Worm (Caenorhabditis elegans) whole organism, mixed stage, embryonic: ENCODE measurements around the gene T26A8.3.
"Not testable (repeated sequence)": the region's sequence is repeated elsewhere in the genome, so short reads cannot be mapped to it uniquely, and the experiment has no call there.

Experiments used
- M03D4.4 ChIP-seq: sonication (generic microtip); optimal IDR thresholded peaks from 2 replicates; lab custom pipeline; 2017; ENCODE audit warnings: mild to moderate bottlenecking, missing genetic modification characterization, missing compliant biosample characterization
- bed-3 ChIP-seq: fragments of 200-800 bp; sonication (Bioruptor generic); optimal IDR thresholded peaks from 3 replicates; lab custom pipeline; 2018; ENCODE audit warnings: mild to moderate bottlenecking, missing genetic modification characterization, moderate library complexity, missing compliant biosample characterization
- blmp-1 ChIP-seq: fragments of 150-350 bp; optimal IDR thresholded peaks from 2 replicates; lab custom pipeline; 2014; ENCODE audit warnings: missing biosample characterization, missing genetic modification characterization
- ceh-39 ChIP-seq: fragments of 150-350 bp; optimal IDR thresholded peaks from 2 replicates; lab custom pipeline; 2014; ENCODE audit warnings: missing biosample characterization, missing genetic modification characterization
- ceh-43 ChIP-seq: fragments of 200-800 bp; sonication (Bioruptor generic); optimal IDR thresholded peaks from 2 replicates; lab custom pipeline; 2018; ENCODE audit warnings: mild to moderate bottlenecking, missing genetic modification characterization, moderate library complexity, missing compliant biosample characterization
- ceh-83 ChIP-seq: fragments of 200-800 bp; sonication (Bioruptor generic); optimal IDR thresholded peaks from 2 replicates; lab custom pipeline; 2018; ENCODE audit warnings: mild to moderate bottlenecking, missing genetic modification characterization, missing compliant biosample characterization
- ces-1 ChIP-seq: fragments of 150-350 bp; optimal IDR thresholded peaks from 2 replicates; lab custom pipeline; 2014; ENCODE audit warnings: missing biosample characterization, missing genetic modification reagents, missing genetic modification characterization
- cnd-1 ChIP-seq: fragments of 200-800 bp; sonication (Bioruptor generic); optimal IDR thresholded peaks from 2 replicates; lab custom pipeline; 2018; ENCODE audit warnings: mild to moderate bottlenecking, missing genetic modification characterization, missing compliant biosample characterization
- drap-1 ChIP-seq: fragments of 200-800 bp; sonication (Bioruptor generic); optimal IDR thresholded peaks from 3 replicates; lab custom pipeline; 2018; ENCODE audit warnings: mild to moderate bottlenecking, missing genetic modification characterization, missing compliant biosample characterization
- elt-1 ChIP-seq: sonication (generic microtip); optimal IDR thresholded peaks from 2 replicates; lab custom pipeline; 2017; ENCODE audit warnings: missing genetic modification characterization, mild to moderate bottlenecking, missing compliant biosample characterization, antibody characterized with exemption, moderate library complexity, borderline replicate concordance; ENCODE audit not compliant: insufficient read depth
- elt-3 ChIP-seq: fragments of 150-350 bp; optimal IDR thresholded peaks from 2 replicates; lab custom pipeline; 2014; ENCODE audit warnings: missing biosample characterization, missing genetic modification characterization
- flh-1 ChIP-seq: fragments of 200-800 bp; sonication (Bioruptor generic); optimal IDR thresholded peaks from 2 replicates; lab custom pipeline; 2018; ENCODE audit warnings: mild to moderate bottlenecking, missing genetic modification characterization, moderate library complexity, missing compliant biosample characterization
- ham-2 ChIP-seq: fragments of 200-800 bp; sonication (Bioruptor generic); optimal IDR thresholded peaks from 2 replicates; lab custom pipeline; 2018; ENCODE audit warnings: mild to moderate bottlenecking, missing genetic modification characterization, missing compliant biosample characterization
- lin-32 ChIP-seq: fragments of 200-800 bp; sonication (Bioruptor generic); optimal IDR thresholded peaks from 2 replicates; lab custom pipeline; 2018; ENCODE audit warnings: mild to moderate bottlenecking, missing genetic modification characterization, missing compliant biosample characterization
- mab-5 ChIP-seq: fragments of 150-350 bp; optimal IDR thresholded peaks from 2 replicates; lab custom pipeline; 2014; ENCODE audit warnings: missing biosample characterization, missing genetic modification characterization
- mep-1 ChIP-seq: fragments of 150-350 bp; optimal IDR thresholded peaks from 2 replicates; lab custom pipeline; 2017; ENCODE audit warnings: missing biosample characterization, missing genetic modification reagents, missing genetic modification characterization, inconsistent platforms
- mls-2 ChIP-seq: sonication (generic microtip); optimal IDR thresholded peaks from 2 replicates; lab custom pipeline; 2016; ENCODE audit warnings: mild to moderate bottlenecking, missing genetic modification characterization, moderate library complexity, missing compliant biosample characterization
- nhr-12 ChIP-seq: fragments of 150-350 bp; optimal IDR thresholded peaks from 2 replicates; lab custom pipeline; 2014; ENCODE audit warnings: missing biosample characterization, missing genetic modification characterization
- nhr-237 ChIP-seq: fragments of 150-350 bp; optimal IDR thresholded peaks from 2 replicates; lab custom pipeline; 2014; ENCODE audit warnings: missing biosample characterization, missing genetic modification characterization
- nhr-28 ChIP-seq: fragments of 150-350 bp; optimal IDR thresholded peaks from 2 replicates; lab custom pipeline; 2014; ENCODE audit warnings: missing biosample characterization, missing genetic modification characterization
- nhr-76 ChIP-seq: sonication (generic microtip); optimal IDR thresholded peaks from 2 replicates; lab custom pipeline; 2017; ENCODE audit warnings: missing biosample characterization, missing genetic modification characterization
- pha-4 ChIP-seq: fragments of 150-350 bp; optimal IDR thresholded peaks from 2 replicates; lab custom pipeline; 2018; ENCODE audit warnings: missing biosample characterization, missing genetic modification reagents, missing genetic modification characterization
- sem-2 ChIP-seq: fragments of 200-800 bp; sonication (Bioruptor generic); optimal IDR thresholded peaks from 2 replicates; lab custom pipeline; 2018; ENCODE audit warnings: mild to moderate bottlenecking, missing genetic modification characterization, missing compliant biosample characterization
- snpc-4 ChIP-seq: fragments of 150-350 bp; optimal IDR thresholded peaks from 2 replicates; lab custom pipeline; 2014; ENCODE audit warnings: missing biosample characterization, missing genetic modification characterization
- sptf-1 ChIP-seq: sonication (generic microtip); optimal IDR thresholded peaks from 2 replicates; lab custom pipeline; 2017; ENCODE audit warnings: mild to moderate bottlenecking, missing genetic modification characterization, moderate library complexity, missing compliant biosample characterization
- tbx-8 ChIP-seq: fragments of 200-800 bp; sonication (Bioruptor generic); optimal IDR thresholded peaks from 2 replicates; lab custom pipeline; 2018; ENCODE audit warnings: mild to moderate bottlenecking, missing genetic modification characterization, moderate library complexity, missing compliant biosample characterization
- unc-120 ChIP-seq: sonication (generic microtip); optimal IDR thresholded peaks from 2 replicates; lab custom pipeline; 2017; ENCODE audit warnings: missing genetic modification characterization, missing compliant biosample characterization; ENCODE audit not compliant: poor library complexity, severe bottlenecking
- unc-39 ChIP-seq: fragments of 150-350 bp; optimal IDR thresholded peaks from 2 replicates; lab custom pipeline; 2014; ENCODE audit warnings: missing biosample characterization, missing genetic modification characterization
- unc-62 ChIP-seq: fragments of 150-350 bp; optimal IDR thresholded peaks from 2 replicates; lab custom pipeline; 2014; ENCODE audit warnings: missing biosample characterization, missing genetic modification reagents, missing genetic modification characterization
- zip-8 ChIP-seq: fragments of 150-350 bp; optimal IDR thresholded peaks from 2 replicates; lab custom pipeline; 2014; ENCODE audit warnings: missing biosample characterization, missing genetic modification characterization
- ztf-11 ChIP-seq: fragments of 150-350 bp; optimal IDR thresholded peaks from 2 replicates; lab custom pipeline; 2014; ENCODE audit warnings: missing biosample characterization, missing genetic modification characterization

The T26A8.3 gene

DNA sequence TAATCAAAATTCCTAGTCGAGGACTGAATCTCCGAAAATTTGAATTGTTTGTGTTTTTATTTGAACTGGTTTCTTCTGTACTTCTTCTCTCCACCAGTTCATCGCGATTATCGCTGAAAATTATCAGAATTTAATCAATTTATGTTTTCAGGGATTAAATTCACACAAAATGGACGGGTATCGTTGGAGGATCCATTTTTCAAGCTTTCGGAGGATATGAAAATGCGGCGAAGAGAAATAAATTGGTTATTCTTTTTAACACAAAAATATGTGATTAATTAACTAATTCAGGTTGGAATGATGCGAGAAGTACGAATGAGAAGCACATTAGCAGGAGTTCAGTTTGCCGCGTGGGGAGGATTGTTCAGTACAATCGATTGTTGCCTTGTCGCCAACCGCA, 30.1 kb downstream of the T26A8.3 start, which contains the start of gene timm-17B.2:
Gene timm-17B.2, plus strand, starts transcription at position 301 of the 400 bp plus-strand sequence.
- TF ChIP-seq elt-1 (tag; lab: Kevin White, UChicago) (no peak), unc-39 (tag; lab: Kevin White, UChicago) (no peak), mls-2 (tag; lab: Kevin White, UChicago) (no peak), tbx-8 (GFP tag; lab: Kevin White, UChicago) (no peak), ceh-43 (GFP tag; lab: Kevin White, UChicago) (no peak), pha-4 (tag; lab: Kevin White, UChicago) (no peak), mep-1 (no peak), sptf-1 (tag; lab: Kevin White, UChicago) (no peak), sem-2 (no peak), flh-1 (GFP tag; lab: Kevin White, UChicago) (no peak), unc-120 (no peak), drap-1 (GFP tag; lab: Kevin White, UChicago) (no peak), unc-62 (GFP tag; lab: Kevin White, UChicago) (no peak), M03D4.4 (tag; lab: Kevin White, UChicago) (no peak), nhr-76 (tag; lab: Kevin White, UChicago) (no peak)

- TF ChIP-seq mls-2 (tag; lab: Kevin White, UChicago) (no peak), ces-1 (GFP tag; lab: Kevin White, UChicago) (no peak), ceh-43 (GFP tag; lab: Kevin White, UChicago) (no peak), nhr-28 (tag; lab: Kevin White, UChicago) (no peak), elt-3 (tag; lab: Kevin White, UChicago) (no peak), bed-3 (GFP tag; lab: Kevin White, UChicago) (no peak), elt-1 (tag; lab: Kevin White, UChicago) (no peak), snpc-4 (tag; lab: Kevin White, UChicago) (no peak), pha-4 (tag; lab: Kevin White, UChicago) (no peak), cnd-1 (tag; lab: Kevin White, UChicago) (no peak), ceh-39 (tag; lab: Kevin White, UChicago) (no peak), ztf-11 (tag; lab: Kevin White, UChicago) (no peak)
Measured at ce11 chrIV:8394105-8394504, 32.3 kb downstream of the T26A8.3 start, which contains the start of gene D2096.11. Gene D2096.11, minus strand, starts transcription at chrIV:8394205.

- not testable (repeated sequence) for TF ChIP-seq ztf-11 (tag; lab: Kevin White, UChicago); blmp-1; pha-4 (tag; lab: Kevin White, UChicago)
Measured at ce11 chrIV:8389139-8389538, 37.3 kb downstream of the T26A8.3 start, which contains the start of gene D2096.10. Gene D2096.10, minus strand, starts transcription at chrIV:8389239.

ce11 chrIV:8385662-8386061, 40.8 kb downstream of the T26A8.3 start:
- TF ChIP-seq elt-1 (tag; lab: Kevin White, UChicago) = no peak
- TF ChIP-seq ces-1 (GFP tag; lab: Kevin White, UChicago) = peak; percentile 78

ce11 chrIV:8384737-8385136, 41.7 kb downstream of the T26A8.3 start:
- TF ChIP-seq blmp-1 (no peak), M03D4.4 (tag; lab: Kevin White, UChicago) (no peak), zip-8 (tag; lab: Kevin White, UChicago) (no peak), drap-1 (GFP tag; lab: Kevin White, UChicago) (no peak), lin-32 (GFP tag; lab: Kevin White, UChicago) (no peak), tbx-8 (GFP tag; lab: Kevin White, UChicago) (no peak), ham-2 (GFP tag; lab: Kevin White, UChicago) (no peak), elt-3 (tag; lab: Kevin White, UChicago) (no peak)

DNA sequence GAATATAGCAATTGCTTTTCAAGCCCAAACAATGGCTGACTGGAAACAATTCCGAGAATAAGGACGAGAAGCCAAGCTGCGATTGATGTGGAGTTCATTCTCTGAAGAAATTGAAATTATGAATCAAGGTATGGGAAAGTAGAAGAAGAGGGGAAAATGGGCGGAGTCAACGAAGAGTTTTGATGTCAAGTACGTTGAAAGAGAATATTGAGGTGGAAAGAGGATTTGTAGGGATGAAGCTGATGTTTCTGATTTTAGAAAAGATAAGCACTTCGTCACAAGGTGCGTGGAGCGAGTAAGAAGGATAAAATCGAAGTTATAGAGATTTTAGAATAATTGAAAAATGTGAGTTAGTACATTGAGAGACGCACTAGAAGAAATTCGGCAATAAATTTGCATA, 43.7 kb downstream of the T26A8.3 start, which contains the start of gene D2096.9:
Gene D2096.9, minus strand, starts transcription at position 101 of the 400 bp plus-strand sequence.
- TF ChIP-seq nhr-12 (tag; lab: Kevin White, UChicago) (no peak), ham-2 (GFP tag; lab: Kevin White, UChicago) (no peak), sptf-1 (tag; lab: Kevin White, UChicago) (no peak), pha-4 (tag; lab: Kevin White, UChicago) (no peak), ceh-83 (GFP tag; lab: Kevin White, UChicago) (no peak), cnd-1 (tag; lab: Kevin White, UChicago) (no peak), lin-32 (GFP tag; lab: Kevin White, UChicago) (no peak), nhr-237 (no peak), elt-1 (tag; lab: Kevin White, UChicago) (no peak), sem-2 (no peak), nhr-28 (tag; lab: Kevin White, UChicago) (no peak), mab-5 (tag; lab: Kevin White, UChicago) (no peak), unc-62 (GFP tag; lab: Kevin White, UChicago) (no peak)
